Worm (Caenorhabditis elegans) whole organism, early embryonic: ENCODE results near the gene R12C12.6.

Source experiments
- B0310.2 ChIP-seq: sonication (generic microtip); optimal IDR thresholded peaks from 2 replicates; lab custom pipeline; 2016; ENCODE audit warnings: mild to moderate bottlenecking, missing genetic modification characterization, missing compliant biosample characterization
- F13C5.2 ChIP-seq: sonication (generic microtip); optimal IDR thresholded peaks from 2 replicates; lab custom pipeline; 2017; ENCODE audit warnings: mild to moderate bottlenecking, missing genetic modification characterization, inconsistent platforms, missing compliant biosample characterization
- aly-1 ChIP-seq: sonication (generic microtip); optimal IDR thresholded peaks from 2 replicates; lab custom pipeline; 2016; ENCODE audit warnings: missing genetic modification characterization, missing compliant biosample characterization
- ama-1 ChIP-seq: fragments of 150-350 bp; optimal IDR thresholded peaks from 2 replicates; lab custom pipeline; 2014
- ceh-13 ChIP-seq: fragments of 200-800 bp; sonication (Bioruptor generic); optimal IDR thresholded peaks from 2 replicates; lab custom pipeline; 2018; ENCODE audit warnings: mild to moderate bottlenecking, missing genetic modification characterization, missing compliant biosample characterization
- ceh-36 ChIP-seq: sonication (generic microtip); optimal IDR thresholded peaks from 2 replicates; lab custom pipeline; 2016; ENCODE audit warnings: missing genetic modification characterization, inconsistent platforms, missing compliant biosample characterization
- ets-7 ChIP-seq: sonication (generic microtip); optimal IDR thresholded peaks from 2 replicates; lab custom pipeline; 2016; ENCODE audit warnings: missing genotype, missing genetic modification characterization, missing compliant biosample characterization
- flt-1 ChIP-seq: fragments of 200-800 bp; sonication (Bioruptor generic); IDR thresholded peaks from 2 replicates; pipeline ENCODE4 v1.3.6; 2022; ENCODE audit warnings: missing genetic modification characterization, missing compliant biosample characterization
- hmbx-1 ChIP-seq: sonication (generic microtip); optimal IDR thresholded peaks from 2 replicates; lab custom pipeline; 2016; ENCODE audit warnings: mild to moderate bottlenecking, missing genetic modification characterization, missing compliant biosample characterization
- hmg-4 ChIP-seq: fragments of 200-800 bp; sonication (Bioruptor generic); optimal IDR thresholded peaks from 2 replicates; lab custom pipeline; 2018; ENCODE audit warnings: mild to moderate bottlenecking, missing genetic modification characterization, missing compliant biosample characterization
- hnd-1 ChIP-seq: sonication (generic microtip); optimal IDR thresholded peaks from 2 replicates; lab custom pipeline; 2016; ENCODE audit warnings: missing genetic modification characterization, missing compliant biosample characterization
- pes-1 ChIP-seq: fragments of 200-800 bp; sonication (Bioruptor generic); IDR thresholded peaks from 2 replicates; pipeline ENCODE4 v1.3.6; 2022; ENCODE audit warnings: missing genetic modification reagents, missing genetic modification characterization, missing compliant biosample characterization
- scrt-1 ChIP-seq: fragments of 200-800 bp; sonication (Bioruptor generic); IDR thresholded peaks from 2 replicates; pipeline ENCODE4 v1.3.6; 2022; ENCODE audit warnings: missing genetic modification characterization, missing compliant biosample characterization
- sea-1 ChIP-seq: fragments of 200-800 bp; sonication (Bioruptor generic); conservative IDR thresholded peaks from 2 replicates; pipeline ENCODE4 v1.3.6; 2022; ENCODE audit warnings: missing genetic modification characterization, missing compliant biosample characterization
- tbx-11 ChIP-seq: fragments of 200-800 bp; sonication (Bioruptor generic); IDR thresholded peaks from 2 replicates; pipeline ENCODE4 v1.3.6; 2022; ENCODE audit warnings: missing genetic modification characterization, missing compliant biosample characterization
- tbx-37 ChIP-seq: fragments of 200-800 bp; sonication (Bioruptor generic); conservative IDR thresholded peaks from 2 replicates; pipeline ENCODE4 v1.3.6; 2022; ENCODE audit warnings: missing genetic modification reagents, missing genetic modification characterization, missing compliant biosample characterization
- tra-4 ChIP-seq: sonication (generic microtip); optimal IDR thresholded peaks from 2 replicates; lab custom pipeline; 2017; ENCODE audit warnings: missing genetic modification characterization, missing compliant biosample characterization

The R12C12.6 gene

DNA sequence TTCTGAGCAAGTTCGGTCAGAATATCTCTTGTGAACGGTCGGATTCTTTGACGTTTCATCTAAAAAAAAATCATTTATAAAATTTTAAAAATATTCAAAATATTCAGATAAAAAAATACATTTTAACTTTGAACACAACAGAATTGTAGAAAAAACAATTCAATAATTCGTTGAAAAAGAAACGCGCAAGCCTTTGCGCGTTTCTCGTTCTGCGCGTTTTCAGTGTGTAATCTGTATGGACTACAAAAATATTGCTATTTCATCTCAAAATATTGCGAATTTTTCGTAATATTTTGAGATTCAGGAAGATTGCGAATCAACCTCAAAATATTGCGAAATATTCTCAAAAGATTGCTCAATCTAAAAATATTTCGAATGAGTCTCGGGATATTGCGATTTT lies 8.3 kb upstream of the R12C12.6 start, which contains the start of gene R12C12.7:
Gene R12C12.7, minus strand, starts transcription at position 59 of the 400 bp plus-strand sequence.
- TF ChIP-seq F13C5.2 (tag; lab: Kevin White, UChicago) (peak; percentile 9), hnd-1 (tag; lab: Kevin White, UChicago) (no peak), tbx-11 (GFP tag; lab: Robert Waterston, UW) (0 out of 2 replicates have a peak, but pooled peaks have one; percentile 26)

DNA sequence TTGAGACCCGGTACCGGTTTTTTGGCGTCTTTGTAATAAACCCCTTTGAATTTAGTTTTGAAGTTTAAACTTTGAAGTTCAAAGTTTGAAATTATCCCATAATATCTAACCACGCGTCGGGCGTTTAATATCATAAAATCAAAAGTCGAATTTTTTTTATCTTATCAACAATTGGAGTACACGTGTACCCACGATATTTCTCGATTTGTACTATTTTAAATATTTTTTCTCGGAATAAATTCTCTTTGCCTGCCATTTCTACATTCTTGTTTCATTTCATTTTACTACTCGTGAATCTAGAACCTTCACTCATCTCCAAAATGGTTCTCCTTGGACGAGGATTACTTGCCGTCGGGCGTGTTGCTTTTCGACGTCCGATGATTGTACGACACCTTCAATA lies 2.5 kb upstream of the R12C12.6 start, which contains the start of gene gldc-1:
Gene gldc-1, plus strand, starts transcription at position 301 of the 400 bp plus-strand sequence.
- TF ChIP-seq hmg-4 (GFP tag; lab: Kevin White, UChicago) (no peak), ets-7 (tag; lab: Kevin White, UChicago) (no peak), ceh-36 (no peak), flt-1 (GFP tag; lab: Robert Waterston, UW) (no peak), hmbx-1 (tag; lab: Kevin White, UChicago) (no peak), sea-1 (GFP tag; lab: Robert Waterston, UW) (no peak), B0310.2 (tag; lab: Kevin White, UChicago) (no peak), ceh-13 (GFP tag; lab: Kevin White, UChicago) (no peak), F13C5.2 (tag; lab: Kevin White, UChicago) (no peak), tbx-11 (GFP tag; lab: Robert Waterston, UW) (no peak), tbx-37 (GFP tag; lab: Robert Waterston, UW) (no peak), pes-1 (GFP tag; lab: Robert Waterston, UW) (no peak), hnd-1 (tag; lab: Kevin White, UChicago) (no peak), ama-1 (no peak), tra-4 (tag; lab: Kevin White, UChicago) (no peak), aly-1 (tag; lab: Kevin White, UChicago) (no peak), scrt-1 (GFP tag; lab: Robert Waterston, UW) (no peak)

DNA sequence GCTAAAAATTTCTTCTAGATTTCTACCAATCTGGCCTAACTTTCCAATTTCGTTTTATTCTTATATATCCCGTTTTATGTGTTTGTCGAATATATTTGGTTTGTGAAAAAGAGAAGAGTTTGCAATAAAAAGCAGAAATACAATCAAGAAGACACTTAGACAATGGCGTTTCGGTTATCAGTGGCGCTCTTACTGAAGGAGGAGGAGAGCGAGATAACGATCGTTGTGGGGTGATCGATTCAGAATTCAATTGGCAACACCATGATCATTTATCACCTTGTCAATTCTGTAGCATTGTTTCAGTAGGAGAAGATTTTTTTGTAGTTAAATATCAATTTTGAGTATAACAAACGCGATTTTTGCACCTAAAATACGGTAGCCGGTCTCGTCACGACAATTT lies 1.9 kb upstream of the R12C12.6 start:
- TF ChIP-seq tbx-37 (GFP tag; lab: Robert Waterston, UW) (no peak), ets-7 (tag; lab: Kevin White, UChicago) (no peak), pes-1 (GFP tag; lab: Robert Waterston, UW) (no peak), tbx-11 (GFP tag; lab: Robert Waterston, UW) (no peak), hnd-1 (tag; lab: Kevin White, UChicago) (no peak), tra-4 (tag; lab: Kevin White, UChicago) (no peak), scrt-1 (GFP tag; lab: Robert Waterston, UW) (no peak), B0310.2 (tag; lab: Kevin White, UChicago) (no peak), flt-1 (GFP tag; lab: Robert Waterston, UW) (no peak), sea-1 (GFP tag; lab: Robert Waterston, UW) (no peak), ceh-13 (GFP tag; lab: Kevin White, UChicago) (no peak), hmbx-1 (tag; lab: Kevin White, UChicago) (no peak), ceh-36 (no peak), hmg-4 (GFP tag; lab: Kevin White, UChicago) (no peak), aly-1 (tag; lab: Kevin White, UChicago) (no peak), F13C5.2 (tag; lab: Kevin White, UChicago) (no peak)

DNA sequence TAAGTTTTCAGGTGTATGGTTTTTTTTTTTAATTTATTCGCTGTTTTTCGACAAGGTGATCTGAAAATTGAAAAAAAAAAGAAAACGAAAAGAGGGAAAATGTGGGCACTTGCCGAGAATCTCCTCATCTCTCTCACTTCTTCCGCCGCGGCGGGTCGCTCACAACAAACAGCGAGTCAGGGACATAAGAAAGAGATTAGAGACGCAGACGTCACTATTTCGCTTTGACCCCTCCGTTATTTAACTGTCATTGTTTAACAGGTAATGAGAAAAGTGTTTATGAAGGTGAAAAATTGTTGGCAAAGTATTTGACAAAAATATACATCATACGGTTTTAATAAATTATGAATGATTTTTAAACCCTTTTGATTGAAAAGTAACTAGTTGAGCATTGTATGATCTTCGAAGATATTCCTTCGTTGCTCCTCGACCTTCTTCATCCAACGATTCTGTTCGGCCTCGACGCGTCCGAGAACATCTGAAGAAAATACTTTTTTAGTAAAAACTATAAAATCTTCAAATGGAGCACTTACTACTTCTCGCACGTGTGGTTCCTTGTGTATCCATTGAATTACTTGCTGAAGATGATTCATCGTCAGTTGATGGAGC lies 1.5 kb downstream of the R12C12.6 start:
- TF ChIP-seq tra-4 (tag; lab: Kevin White, UChicago) (no peak), ets-7 (tag; lab: Kevin White, UChicago) (no peak), aly-1 (tag; lab: Kevin White, UChicago) (no peak), pes-1 (GFP tag; lab: Robert Waterston, UW) (no peak), ceh-36 (no peak), scrt-1 (GFP tag; lab: Robert Waterston, UW) (no peak), tbx-11 (GFP tag; lab: Robert Waterston, UW) (no peak), flt-1 (GFP tag; lab: Robert Waterston, UW) (no peak), hmbx-1 (tag; lab: Kevin White, UChicago) (no peak), ama-1 (no peak), F13C5.2 (tag; lab: Kevin White, UChicago) (no peak), B0310.2 (tag; lab: Kevin White, UChicago) (no peak), tbx-37 (GFP tag; lab: Robert Waterston, UW) (no peak), sea-1 (GFP tag; lab: Robert Waterston, UW) (no peak), hnd-1 (tag; lab: Kevin White, UChicago) (no peak)

DNA sequence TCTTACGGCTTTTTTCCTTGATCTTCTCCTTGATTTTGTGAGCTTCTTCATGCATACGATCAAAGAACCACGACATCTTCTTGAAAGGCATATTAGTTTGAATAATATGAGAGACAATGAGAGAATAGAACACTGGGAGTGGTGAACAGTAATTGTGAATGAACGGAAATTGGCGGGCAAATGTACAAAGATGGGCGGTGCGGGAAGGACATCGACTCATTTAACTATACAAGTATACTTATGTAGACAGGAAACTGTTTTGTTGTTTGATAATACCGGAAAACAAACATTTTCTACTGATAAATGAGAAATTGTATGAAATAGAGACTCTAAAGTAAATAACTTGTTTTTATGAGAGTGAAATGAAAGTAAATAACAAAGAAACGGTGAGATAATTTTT lies 2.6 kb downstream of the R12C12.6 start, which contains the start of gene R12C12.5:
Gene R12C12.5, minus strand, starts transcription at position 101 of the 400 bp plus-strand sequence.
- TF ChIP-seq sea-1 (GFP tag; lab: Robert Waterston, UW) = no peak
- no peak for TF ChIP-seq ceh-36
- no peak for TF ChIP-seq B0310.2 (tag; lab: Kevin White, UChicago)
- no peak for TF ChIP-seq pes-1 (GFP tag; lab: Robert Waterston, UW)
- TF ChIP-seq hmbx-1 (tag; lab: Kevin White, UChicago) = no peak
- TF ChIP-seq hnd-1 (tag; lab: Kevin White, UChicago) = no peak
- TF ChIP-seq scrt-1 (GFP tag; lab: Robert Waterston, UW) = no peak
- TF ChIP-seq flt-1 (GFP tag; lab: Robert Waterston, UW) = no peak
- TF ChIP-seq aly-1 (tag; lab: Kevin White, UChicago) = no peak
- TF ChIP-seq tbx-11 (GFP tag; lab: Robert Waterston, UW) = no peak
- TF ChIP-seq ets-7 (tag; lab: Kevin White, UChicago) = no peak
- no peak for TF ChIP-seq ceh-13 (GFP tag; lab: Kevin White, UChicago)
- no peak for TF ChIP-seq hmg-4 (GFP tag; lab: Kevin White, UChicago)
- TF ChIP-seq tbx-37 (GFP tag; lab: Robert Waterston, UW) = no peak
- no peak for TF ChIP-seq ama-1
- TF ChIP-seq F13C5.2 (tag; lab: Kevin White, UChicago) = no peak
- no peak for TF ChIP-seq tra-4 (tag; lab: Kevin White, UChicago)

DNA sequence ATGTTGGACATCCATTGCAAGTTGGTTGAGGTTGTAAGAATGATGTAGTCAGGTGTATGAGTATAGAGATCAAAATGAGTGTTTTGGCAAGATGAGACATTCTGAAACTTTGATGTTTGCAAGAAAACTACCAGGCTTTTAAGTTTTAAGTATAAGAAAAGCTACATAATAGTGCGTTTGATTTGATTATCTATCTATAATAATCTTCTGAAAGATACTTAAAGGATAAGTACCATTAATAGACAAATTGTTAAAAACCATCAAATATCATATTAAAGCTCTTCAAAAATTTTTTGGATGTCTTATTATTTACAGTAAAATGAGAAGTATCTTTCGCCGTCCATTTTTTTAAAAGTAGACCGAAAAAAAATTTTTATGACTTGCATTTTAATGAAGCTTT lies 4.5 kb downstream of the R12C12.6 start, which contains the start of gene R12C12.10:
Gene R12C12.10, minus strand, starts transcription at position 101 of the 400 bp plus-strand sequence.
- no peak for TF ChIP-seq F13C5.2 (tag; lab: Kevin White, UChicago)
